Fruit fly (Drosophila melanogaster): ENCODE results near the gene Ipk2.

Ipk2 gene

dm6 chr2L:552432-552929 lies 21.6 kb downstream of the Ipk2 start, which contains the start of gene Ets21C (continued):
- TF ChIP-seq brk (GFP tag; optimal IDR thresholded peaks at IDR 0.05) (no peak), OdsH (GFP tag; optimal IDR thresholded peaks at IDR 0.05) (peak; percentile 43), pan (optimal IDR thresholded peaks at IDR 0.05) (no peak), tai (GFP tag; optimal IDR thresholded peaks at IDR 0.05) (no peak), Myc (optimal IDR thresholded peaks at IDR 0.05) (no peak), Hr78 (GFP tag; optimal IDR thresholded peaks at IDR 0.05) (no peak), ey (GFP tag; optimal IDR thresholded peaks at IDR 0.05) (no peak), h (GFP tag; optimal IDR thresholded peaks at IDR 0.05) (peak; percentile 51)

- TF ChIP-seq Vsx2 (GFP tag; optimal IDR thresholded peaks at IDR 0.05; ENCODE audit: partially characterized antibody): no peak
- TF ChIP-seq Rel (GFP tag; optimal IDR thresholded peaks at IDR 0.05): no peak
- TF ChIP-seq Rel (tag; optimal IDR thresholded peaks at IDR 0.05): no peak
- no peak for TF ChIP-seq Abd-B (GFP tag; optimal IDR thresholded peaks at IDR 0.05)
- TF ChIP-seq foxo (GFP tag; optimal IDR thresholded peaks at IDR 0.05): no peak
- no peak for TF ChIP-seq Myc (optimal IDR thresholded peaks at IDR 0.05)
- no peak for TF ChIP-seq tai (GFP tag; optimal IDR thresholded peaks at IDR 0.05)
- TF ChIP-seq Mio (GFP tag; optimal IDR thresholded peaks at IDR 0.05): no peak
- no peak for TF ChIP-seq Jra (GFP tag; optimal IDR thresholded peaks at IDR 0.05)
- no peak for TF ChIP-seq jim (GFP tag; optimal IDR thresholded peaks at IDR 0.05)
- no peak for TF ChIP-seq CrebA (GFP tag; optimal IDR thresholded peaks at IDR 0.05; ENCODE audit: borderline replicate concordance)
- TF ChIP-seq usp (GFP tag; optimal IDR thresholded peaks at IDR 0.05): no peak
- no peak for TF ChIP-seq HLH106 (tag; optimal IDR thresholded peaks at IDR 0.05)
- TF ChIP-seq brk (GFP tag; optimal IDR thresholded peaks at IDR 0.05): no peak
- TF ChIP-seq Dfd (GFP tag; optimal IDR thresholded peaks at IDR 0.05): no peak
- TF ChIP-seq OdsH (GFP tag; optimal IDR thresholded peaks at IDR 0.05): no peak
- TF ChIP-seq dl (GFP tag; optimal IDR thresholded peaks at IDR 0.05; ENCODE audit: insufficient read depth in 1 of 2, partially characterized antibody in 2 of 2): no peak
- no peak for TF ChIP-seq N (GFP tag; optimal IDR thresholded peaks at IDR 0.05)
- no peak for TF ChIP-seq sv (GFP tag; optimal IDR thresholded peaks at IDR 0.05)
- TF ChIP-seq rgr (GFP tag; optimal IDR thresholded peaks at IDR 0.05): no peak
- no peak for TF ChIP-seq Hr83 (GFP tag; optimal IDR thresholded peaks at IDR 0.05; ENCODE audit: poor library complexity, severe bottlenecking)
Observed at dm6 chr2L:549637-550036, 24.4 kb downstream of the Ipk2 start.

- peak; percentile 50 for TF ChIP-seq N (GFP tag; optimal IDR thresholded peaks at IDR 0.05)
- no peak for TF ChIP-seq CG32264 (GFP tag; optimal IDR thresholded peaks at IDR 0.05)
- TF ChIP-seq lola (GFP tag; optimal IDR thresholded peaks at IDR 0.05): no peak
- TF ChIP-seq woc (GFP tag; optimal IDR thresholded peaks at IDR 0.05): no peak
Observed at dm6 chr2L:547978-548377, 26.1 kb downstream of the Ipk2 start.

dm6 chr2L:544444-545179 lies 29.5 kb downstream of the Ipk2 start, which contains the start of the genes Spp and nAChRbeta3:
Spp (minus strand) TSS chr2L:544653.
nAChRbeta3 (plus strand) TSS chr2L:545129.
- no peak for TF ChIP-seq sage (GFP tag; optimal IDR thresholded peaks at IDR 0.05)
- TF ChIP-seq Rel (GFP tag; optimal IDR thresholded peaks at IDR 0.05): no peak
- peak; percentile 97 for TF ChIP-seq Rel (tag; optimal IDR thresholded peaks at IDR 0.05)

- no peak for TF ChIP-seq N (GFP tag; optimal IDR thresholded peaks at IDR 0.05)
- no peak for TF ChIP-seq br (GFP tag; optimal IDR thresholded peaks at IDR 0.05)
- TF ChIP-seq rgr (GFP tag; optimal IDR thresholded peaks at IDR 0.05): no peak
- no peak for TF ChIP-seq CG32264 (GFP tag; optimal IDR thresholded peaks at IDR 0.05)
- TF ChIP-seq Sp1 (GFP tag; optimal IDR thresholded peaks at IDR 0.05): no peak
- TF ChIP-seq psq (GFP tag; optimal IDR thresholded peaks at IDR 0.05): no peak
- no peak for TF ChIP-seq Rel (GFP tag; optimal IDR thresholded peaks at IDR 0.05)
- no peak for TF ChIP-seq Rel (tag; optimal IDR thresholded peaks at IDR 0.05)
- no peak for TF ChIP-seq CG9705 (GFP tag; optimal IDR thresholded peaks at IDR 0.05)
- no peak for TF ChIP-seq foxo (GFP tag; optimal IDR thresholded peaks at IDR 0.05)
- TF ChIP-seq Jra (GFP tag; optimal IDR thresholded peaks at IDR 0.05): no peak
- TF ChIP-seq CrebA (GFP tag; optimal IDR thresholded peaks at IDR 0.05; ENCODE audit: borderline replicate concordance): no peak
- TF ChIP-seq h (GFP tag; optimal IDR thresholded peaks at IDR 0.05): no peak
- no peak for TF ChIP-seq lola (GFP tag; optimal IDR thresholded peaks at IDR 0.05)
- TF ChIP-seq dl (GFP tag; optimal IDR thresholded peaks at IDR 0.05; ENCODE audit: insufficient read depth in 1 of 2, partially characterized antibody in 2 of 2): no peak
- TF ChIP-seq Hr83 (GFP tag; optimal IDR thresholded peaks at IDR 0.05; ENCODE audit: poor library complexity, severe bottlenecking): no peak
Observed at dm6 chr2L:543799-544198, 30.3 kb downstream of the Ipk2 start.

Measured in whole organism, wandering third instar larva.